Worm (Caenorhabditis elegans): ENCODE results near the gene twk-40.

The twk-40 gene

ce11 chrIII:13465918-13466592, 26.2 kb downstream of the twk-40 start, which contains the start of gene cdk-5 (continued):
- TF ChIP-seq nfya-1 (tag; optimal IDR thresholded peaks at IDR 0.05; ENCODE audit: borderline replicate concordance, insufficient read depth) (no peak), nfyb-1 (GFP tag; IDR thresholded peaks at IDR 0.05) (peak; percentile 81), lin-35 (GFP tag; optimal IDR thresholded peaks at IDR 0.05) (peak in 1 of 3 experiments; percentile 82), lir-1 (GFP tag; conservative IDR thresholded peaks at IDR 0.05) (no peak), lsy-27 (tag; optimal IDR thresholded peaks at IDR 0.05; ENCODE audit: borderline replicate concordance, insufficient read depth) (no peak), efl-1 (GFP tag; optimal IDR thresholded peaks at IDR 0.05) (peak; percentile 4), B0019.2 (GFP tag; conservative IDR thresholded peaks at IDR 0.05) (no peak), F52B5.7 (tag; optimal IDR thresholded peaks at IDR 0.05) (no peak), egrh-3 (GFP tag; IDR thresholded peaks at IDR 0.05) (no peak), rcor-1 (GFP tag; IDR thresholded peaks at IDR 0.05) (peak; percentile 67), ztf-3 (GFP tag; optimal IDR thresholded peaks at IDR 0.05) (no peak), lin-26 (GFP tag; IDR thresholded peaks at IDR 0.05) (no peak), ZK185.1 (tag; optimal IDR thresholded peaks at IDR 0.05; ENCODE audit: poor library complexity, severe bottlenecking) (no peak), akir-1 (GFP tag; optimal IDR thresholded peaks at IDR 0.05) (no peak), sdz-38 (tag; optimal IDR thresholded peaks at IDR 0.05) (no peak), zfh-2 (GFP tag; conservative IDR thresholded peaks at IDR 0.05) (no peak), die-1 (tag; optimal IDR thresholded peaks at IDR 0.05) (no peak), F57A8.1 (GFP tag; optimal IDR thresholded peaks at IDR 0.05) (no peak), Y79H2A.3 (GFP tag; conservative IDR thresholded peaks at IDR 0.05) (no peak), B0261.1 (tag; optimal IDR thresholded peaks at IDR 0.05) (no peak), ztf-28 (GFP tag; IDR thresholded peaks at IDR 0.05) (no peak), nhr-80 (tag; optimal IDR thresholded peaks at IDR 0.05) (no peak), ccch-3 (GFP tag; optimal IDR thresholded peaks at IDR 0.05) (no peak), B0035.1 (tag; optimal IDR thresholded peaks at IDR 0.05) (no peak), him-1 (tag; optimal IDR thresholded peaks at IDR 0.05) (no peak), Y95B8A.8 (GFP tag; IDR thresholded peaks at IDR 0.05) (no peak), F55B11.4 (tag; optimal IDR thresholded peaks at IDR 0.05; ENCODE audit: borderline replicate concordance, insufficient read depth) (no peak), ztf-6 (GFP tag; IDR thresholded peaks at IDR 0.05) (no peak), F10E7.11 (tag; optimal IDR thresholded peaks at IDR 0.05) (no peak), ceh-27 (GFP tag; optimal IDR thresholded peaks at IDR 0.05) (peak; percentile 27), tbp1 (GFP tag; optimal IDR thresholded peaks at IDR 0.05) (peak; percentile 51), gei-17 (GFP tag; optimal IDR thresholded peaks at IDR 0.05) (peak; percentile 30), ztf-18 (tag; optimal IDR thresholded peaks at IDR 0.05) (peak; percentile 96), tlf-1 (GFP tag; optimal IDR thresholded peaks at IDR 0.05) (peak; percentile 68), hlh-26 (GFP tag; conservative IDR thresholded peaks at IDR 0.05) (no peak), nhr-179 (tag; optimal IDR thresholded peaks at IDR 0.05) (no peak), nhr-27 (tag; optimal IDR thresholded peaks at IDR 0.05) (no peak), attf-5 (GFP tag; optimal IDR thresholded peaks at IDR 0.05) (peak; percentile 18), ets-4 (GFP tag; optimal IDR thresholded peaks at IDR 0.05) (no peak), snpc-1.3 (tag; optimal IDR thresholded peaks at IDR 0.05; ENCODE audit: insufficient read depth) (peak; percentile 24), dox-1 (GFP tag; IDR thresholded peaks at IDR 0.05) (0 out of 2 replicates have a peak, but pooled peaks have one; percentile 31), unc-130 (GFP tag; optimal IDR thresholded peaks at IDR 0.05) (no peak), madf-6 (GFP tag; IDR thresholded peaks at IDR 0.05) (peak; percentile 66), sea-2 (GFP tag; IDR thresholded peaks at IDR 0.05) (no peak), dpff-1 (tag; optimal IDR thresholded peaks at IDR 0.05) (no peak), hmg-20 (GFP tag; IDR thresholded peaks at IDR 0.05) (no peak), ztf-26 (tag; optimal IDR thresholded peaks at IDR 0.05) (no peak)
